Worm (Caenorhabditis elegans): ENCODE measurements around the gene C02G6.3.

C02G6.3 gene

DNA sequence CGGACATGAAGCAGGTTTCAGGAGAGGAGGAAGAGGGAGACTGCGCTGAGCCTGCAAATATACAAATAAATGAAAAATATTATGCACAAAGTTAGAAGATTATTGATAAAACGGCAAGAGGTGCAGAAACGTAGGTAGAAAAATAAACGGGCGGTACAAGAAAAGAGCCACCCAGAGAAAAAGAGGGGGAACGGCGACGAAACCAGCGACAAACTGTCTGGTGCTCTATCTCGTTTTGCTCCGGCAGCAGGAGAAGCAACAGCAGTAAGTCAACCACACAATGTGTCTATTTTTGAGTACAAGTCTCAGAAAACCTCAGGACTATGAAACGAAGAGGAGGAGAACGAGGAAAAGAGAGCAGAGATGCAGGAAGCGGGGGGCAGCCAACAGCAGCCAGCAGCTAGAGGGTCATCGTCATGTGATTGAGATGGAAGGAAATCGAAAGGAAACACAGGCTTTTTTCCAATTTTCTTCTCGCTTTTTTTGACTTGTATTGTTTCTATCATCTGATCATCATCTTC, 34.4 kb upstream of the C02G6.3 start, which contains the start of gene F26F12.3:
F26F12.3 (minus strand) TSS at position 51 of the 521 bp plus-strand sequence.
- TF ChIP-seq W03F9.2 (tag; optimal IDR thresholded peaks at IDR 0.05): peak; percentile 29
- no peak for TF ChIP-seq him-1 (tag; optimal IDR thresholded peaks at IDR 0.05)
- no peak for TF ChIP-seq dao-5 (tag; optimal IDR thresholded peaks at IDR 0.05)

DNA sequence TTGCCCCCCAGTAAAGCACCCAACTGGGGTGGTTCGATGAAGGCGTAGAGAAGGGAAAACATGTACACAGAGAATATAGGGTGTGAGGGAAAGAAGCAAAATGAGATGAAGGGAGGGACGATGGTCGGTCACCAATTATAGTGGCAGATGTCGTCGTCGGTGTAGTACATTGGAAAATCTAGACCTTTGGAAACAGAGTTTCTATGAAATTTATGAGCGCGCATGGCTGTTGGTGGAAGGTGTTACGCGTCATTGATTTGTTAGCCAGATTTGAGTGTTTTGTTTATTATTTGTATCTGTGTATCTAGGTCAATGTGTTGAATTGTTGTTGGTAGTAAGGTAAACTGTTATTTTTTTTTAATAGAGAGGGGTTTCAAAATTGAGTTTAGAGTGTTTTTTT, 33.4 kb upstream of the C02G6.3 start:
- TF ChIP-seq dao-5 (tag; optimal IDR thresholded peaks at IDR 0.05): no peak

DNA sequence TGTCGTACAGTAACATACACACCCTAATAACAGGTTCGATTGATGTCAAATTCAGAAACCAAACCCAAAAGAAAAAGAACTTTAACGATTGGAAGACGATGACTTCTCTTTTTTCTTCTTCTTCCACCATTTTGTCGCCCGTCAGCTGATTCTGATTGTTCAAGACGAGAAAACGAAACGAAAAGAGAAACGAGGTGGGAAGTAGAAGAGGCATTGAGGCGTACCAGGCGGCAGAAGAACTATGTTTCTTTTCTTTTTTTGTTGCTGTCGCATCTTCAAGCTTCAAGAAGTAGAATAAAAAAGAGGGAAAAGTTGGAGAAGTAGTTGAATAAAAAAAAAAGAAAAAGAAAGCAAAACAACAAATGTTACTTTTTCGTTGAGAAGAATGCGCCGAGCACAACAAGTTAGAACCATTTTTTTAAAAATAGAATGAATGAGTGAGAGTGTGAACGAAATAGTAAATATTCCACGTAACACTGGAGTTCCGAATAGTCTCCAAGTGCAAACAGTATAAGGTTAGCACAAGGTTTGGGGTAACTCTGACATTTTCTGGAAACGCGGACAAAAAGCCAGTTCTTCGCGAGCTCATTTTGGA, 32.1 kb upstream of the C02G6.3 start:
- TF ChIP-seq dao-5 (tag; optimal IDR thresholded peaks at IDR 0.05) (no peak), him-1 (tag; optimal IDR thresholded peaks at IDR 0.05) (no peak), W03F9.2 (tag; optimal IDR thresholded peaks at IDR 0.05) (no peak)

DNA sequence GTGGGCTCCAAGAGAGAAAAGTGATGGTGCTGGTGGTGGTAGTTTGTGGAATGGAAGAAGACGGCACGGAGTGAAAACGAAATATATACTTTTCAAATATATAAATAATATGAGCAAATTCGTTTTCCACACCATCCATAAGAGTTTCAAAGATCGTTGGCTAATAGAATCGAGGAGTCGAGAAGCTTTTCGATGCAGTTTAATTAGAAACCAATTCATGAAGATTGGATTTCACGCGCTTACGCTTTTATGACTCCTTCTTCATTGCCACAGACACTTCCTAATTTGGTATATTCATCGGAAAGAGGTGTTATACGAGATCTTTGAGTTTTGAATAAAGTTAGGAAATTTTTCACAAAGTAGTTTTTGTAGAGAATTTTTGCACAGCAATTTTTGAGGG, 29.5 kb upstream of the C02G6.3 start:
- no peak for TF ChIP-seq dao-5 (tag; optimal IDR thresholded peaks at IDR 0.05)
- no peak for TF ChIP-seq him-1 (tag; optimal IDR thresholded peaks at IDR 0.05)
- no peak for TF ChIP-seq W03F9.2 (tag; optimal IDR thresholded peaks at IDR 0.05)

DNA sequence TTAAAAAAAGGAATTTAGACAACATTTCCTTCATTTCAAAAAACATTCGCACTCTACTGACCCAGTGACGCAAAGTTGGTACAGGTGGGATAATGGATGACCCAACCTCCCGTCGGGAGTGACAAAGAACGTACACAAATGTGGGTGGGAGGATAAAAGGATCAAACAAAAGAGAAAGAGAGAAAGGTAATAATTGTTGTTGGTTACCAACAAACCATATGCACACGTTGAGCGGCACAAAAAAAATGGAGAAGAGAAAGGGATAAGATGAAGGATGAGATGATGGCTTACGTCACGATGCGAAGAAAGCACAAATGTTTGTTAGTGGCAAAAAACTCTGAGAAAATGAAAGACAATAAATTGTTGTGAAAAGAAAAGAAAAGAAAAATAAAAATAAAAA, 28.5 kb upstream of the C02G6.3 start:
- TF ChIP-seq him-1 (tag; optimal IDR thresholded peaks at IDR 0.05) (no peak), dao-5 (tag; optimal IDR thresholded peaks at IDR 0.05) (no peak), W03F9.2 (tag; optimal IDR thresholded peaks at IDR 0.05) (no peak)

DNA sequence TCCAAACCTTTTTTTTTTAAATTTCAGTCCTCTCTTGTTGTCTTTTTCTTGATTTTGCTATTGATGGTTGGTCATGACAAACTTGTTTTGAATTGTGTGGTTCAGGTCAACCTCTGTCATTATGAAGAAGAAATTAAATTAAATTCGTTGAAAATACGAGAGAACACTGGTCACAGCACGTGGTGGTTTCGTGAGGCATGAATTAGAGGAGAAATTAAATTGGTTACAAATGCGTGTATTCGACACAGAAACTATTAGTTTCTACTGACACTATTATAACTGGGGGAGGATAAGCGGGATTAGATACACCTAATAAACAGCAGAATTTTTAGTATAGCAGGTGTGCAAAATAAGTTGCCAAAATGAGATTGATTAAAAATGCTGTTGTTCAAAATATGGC, 28.1 kb upstream of the C02G6.3 start:
- TF ChIP-seq him-1 (tag; optimal IDR thresholded peaks at IDR 0.05) (no peak), W03F9.2 (tag; optimal IDR thresholded peaks at IDR 0.05) (no peak), dao-5 (tag; optimal IDR thresholded peaks at IDR 0.05) (no peak)

DNA sequence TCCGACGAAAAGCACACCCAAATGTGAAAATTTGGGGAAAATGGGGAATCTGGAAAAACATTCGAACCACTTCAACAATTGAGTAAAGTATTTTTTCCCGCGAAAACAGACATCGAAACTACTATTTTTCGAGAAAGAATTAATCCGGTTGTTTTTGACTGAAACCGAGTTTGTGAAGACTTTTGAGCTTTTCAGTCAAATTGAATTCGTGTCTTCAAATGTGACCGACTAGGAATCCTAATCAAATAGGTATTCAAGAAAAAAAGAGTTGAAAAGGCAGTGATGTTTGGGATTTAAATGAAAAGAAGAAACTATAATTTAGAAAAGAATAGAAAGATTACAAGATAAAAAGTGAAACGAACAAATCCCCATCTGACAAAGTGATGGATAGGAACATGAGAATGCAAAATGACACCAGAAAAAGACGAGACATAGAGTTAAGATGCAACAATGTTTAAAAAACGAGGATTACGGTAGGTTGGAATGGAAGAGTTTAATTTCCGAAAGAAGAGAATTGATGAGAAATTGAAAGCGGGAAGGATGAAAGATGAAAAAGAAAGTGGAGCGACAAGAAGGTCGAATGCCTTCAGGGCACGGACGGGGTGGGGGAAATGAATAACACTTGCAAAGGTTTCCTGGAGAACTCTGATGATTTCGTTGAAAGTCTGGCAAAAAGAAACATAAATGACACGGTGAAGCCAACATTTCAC, 17.5 kb upstream of the C02G6.3 start, which contains the start of gene F26F12.8:
F26F12.8 (minus strand) TSS at position 51 of the 710 bp plus-strand sequence.
- TF ChIP-seq dao-5 (tag; optimal IDR thresholded peaks at IDR 0.05): no peak
- no peak for TF ChIP-seq W03F9.2 (tag; optimal IDR thresholded peaks at IDR 0.05)
- no peak for TF ChIP-seq him-1 (tag; optimal IDR thresholded peaks at IDR 0.05)

DNA sequence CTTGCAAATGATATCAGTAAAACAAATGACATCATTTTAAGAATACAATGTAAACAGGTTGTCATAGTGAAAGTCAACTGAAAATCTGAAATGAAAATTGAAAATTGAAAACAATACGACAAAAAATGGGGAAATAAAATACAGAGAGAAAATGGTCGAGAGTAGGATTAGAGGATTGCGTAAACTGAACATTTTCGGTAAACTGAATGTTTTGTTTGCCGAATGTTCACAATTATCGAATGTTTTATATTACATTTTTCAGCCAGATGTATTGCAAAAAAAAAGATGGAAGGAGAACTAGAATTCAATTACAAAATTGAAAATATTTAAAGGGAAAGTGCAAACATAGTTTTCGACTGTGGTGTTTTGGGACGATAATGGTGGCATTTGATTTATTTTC, 15.1 kb upstream of the C02G6.3 start, which contains the start of gene F26F12.5:
F26F12.5 (minus strand) TSS at position 101 of the 400 bp plus-strand sequence.
- no peak for TF ChIP-seq him-1 (tag; optimal IDR thresholded peaks at IDR 0.05)
- no peak for TF ChIP-seq W03F9.2 (tag; optimal IDR thresholded peaks at IDR 0.05)
- no peak for TF ChIP-seq dao-5 (tag; optimal IDR thresholded peaks at IDR 0.05)

DNA sequence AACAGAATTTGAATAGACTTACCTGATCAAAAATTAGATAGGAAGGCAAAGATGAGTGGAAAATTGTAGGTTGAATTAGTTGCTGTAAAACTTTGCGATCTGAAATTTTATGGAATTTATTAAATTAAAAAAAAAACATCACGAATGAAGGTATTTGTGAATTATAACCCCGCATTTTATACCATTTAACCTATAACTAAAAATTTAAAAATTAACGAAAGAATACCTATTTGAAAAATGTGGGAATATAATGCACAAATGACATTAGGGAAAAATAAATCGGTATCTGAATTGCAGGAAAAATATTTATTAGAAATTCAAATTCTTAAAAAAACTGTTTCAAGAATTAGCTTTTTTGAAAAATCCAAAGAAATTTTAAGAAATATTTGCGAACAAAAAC, 10.9 kb upstream of the C02G6.3 start, which contains the start of gene F26F12.4:
F26F12.4 (minus strand) TSS at position 101 of the 400 bp plus-strand sequence.
- TF ChIP-seq him-1 (tag; optimal IDR thresholded peaks at IDR 0.05) (no peak), dao-5 (tag; optimal IDR thresholded peaks at IDR 0.05) (no peak), W03F9.2 (tag; optimal IDR thresholded peaks at IDR 0.05) (no peak)

DNA sequence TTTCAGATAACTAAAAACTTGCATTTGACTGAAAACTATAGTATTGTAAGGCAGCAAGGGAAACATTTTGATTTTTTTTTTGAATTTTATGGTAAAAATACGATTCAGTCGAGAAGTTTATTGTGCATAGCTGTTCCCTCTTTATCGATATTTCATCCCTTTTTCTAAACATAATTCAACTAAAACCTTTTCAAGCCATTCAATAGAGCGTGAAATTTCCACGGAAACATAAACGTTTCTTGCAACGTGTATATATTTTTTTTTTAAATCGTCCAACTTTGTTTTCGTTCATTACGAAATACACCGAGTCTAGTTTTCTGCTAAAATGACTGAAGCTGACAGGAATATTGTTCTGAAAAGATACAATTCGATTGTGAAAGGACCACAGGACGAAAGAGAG, 8.4 kb upstream of the C02G6.3 start, which contains the start of gene C02G6.2:
C02G6.2 (plus strand) TSS at position 301 of the 400 bp plus-strand sequence.
- TF ChIP-seq W03F9.2 (tag; optimal IDR thresholded peaks at IDR 0.05): no peak
- TF ChIP-seq him-1 (tag; optimal IDR thresholded peaks at IDR 0.05): no peak
- TF ChIP-seq dao-5 (tag; optimal IDR thresholded peaks at IDR 0.05): no peak

DNA sequence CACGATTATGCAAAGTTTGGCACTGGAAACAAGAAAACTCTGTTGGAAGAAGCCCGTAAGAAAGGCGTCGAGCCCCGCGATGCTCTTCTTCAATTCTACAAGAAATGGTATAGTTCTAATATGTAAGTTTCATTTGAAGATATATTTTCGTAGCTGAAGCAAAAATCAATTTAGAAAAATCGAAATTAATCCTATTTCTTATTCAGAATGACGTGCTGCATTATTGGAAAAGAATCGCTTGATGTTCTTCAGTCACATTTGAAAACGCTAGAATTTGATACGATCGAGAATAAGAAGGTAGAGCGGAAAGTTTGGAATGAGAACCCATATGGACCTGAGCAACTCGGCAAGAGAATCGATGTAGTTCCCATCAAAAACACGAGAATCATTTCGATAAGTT, 3.2 kb upstream of the C02G6.3 start:
- no peak for TF ChIP-seq him-1 (tag; optimal IDR thresholded peaks at IDR 0.05)
- TF ChIP-seq W03F9.2 (tag; optimal IDR thresholded peaks at IDR 0.05): no peak
- no peak for TF ChIP-seq dao-5 (tag; optimal IDR thresholded peaks at IDR 0.05)

DNA sequence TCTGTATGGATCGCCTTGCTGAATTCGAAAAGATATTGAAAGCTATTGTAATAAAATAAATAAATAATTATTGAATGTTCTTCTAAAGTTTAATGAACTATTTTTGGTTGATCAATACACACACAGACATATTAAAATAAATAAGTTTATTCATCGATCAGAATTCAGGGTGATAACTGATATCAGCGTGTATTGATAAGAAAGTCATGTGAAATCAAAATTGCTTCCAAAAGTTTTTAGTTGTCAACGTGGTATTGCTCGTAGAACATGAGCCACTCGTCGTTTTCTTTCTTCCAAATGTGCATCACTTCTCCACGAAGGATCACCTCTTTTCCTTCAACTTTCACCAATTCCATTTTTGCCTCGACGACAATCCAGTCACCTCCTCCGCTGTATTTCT, 2.3 kb downstream of the C02G6.3 start:
- no peak for TF ChIP-seq him-1 (tag; optimal IDR thresholded peaks at IDR 0.05)
- no peak for TF ChIP-seq dao-5 (tag; optimal IDR thresholded peaks at IDR 0.05)
- no peak for TF ChIP-seq W03F9.2 (tag; optimal IDR thresholded peaks at IDR 0.05)

DNA sequence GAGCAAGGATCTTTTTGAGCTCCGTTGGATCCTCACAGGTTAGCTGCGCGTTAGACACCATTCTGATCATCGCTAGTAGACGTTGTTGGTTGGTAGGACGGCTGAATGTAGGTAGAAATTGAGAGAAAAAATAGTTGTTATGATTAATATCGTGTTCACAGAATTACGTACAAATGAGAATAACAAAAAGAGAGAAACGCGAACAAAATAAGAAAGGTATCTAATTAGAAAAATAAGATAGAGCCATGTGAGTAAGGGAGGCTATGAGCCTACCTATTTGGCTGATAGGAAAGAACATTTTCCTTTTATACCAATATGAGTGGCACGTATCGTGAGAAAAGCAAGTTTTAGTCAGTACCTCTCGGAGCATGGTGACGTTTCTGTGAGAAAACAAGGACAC, 3.6 kb downstream of the C02G6.3 start, which contains the start of gene C04E6.8:
C04E6.8 (minus strand) TSS at position 101 of the 400 bp plus-strand sequence.
- TF ChIP-seq dao-5 (tag; optimal IDR thresholded peaks at IDR 0.05) (no peak), W03F9.2 (tag; optimal IDR thresholded peaks at IDR 0.05) (no peak), him-1 (tag; optimal IDR thresholded peaks at IDR 0.05) (no peak)

DNA sequence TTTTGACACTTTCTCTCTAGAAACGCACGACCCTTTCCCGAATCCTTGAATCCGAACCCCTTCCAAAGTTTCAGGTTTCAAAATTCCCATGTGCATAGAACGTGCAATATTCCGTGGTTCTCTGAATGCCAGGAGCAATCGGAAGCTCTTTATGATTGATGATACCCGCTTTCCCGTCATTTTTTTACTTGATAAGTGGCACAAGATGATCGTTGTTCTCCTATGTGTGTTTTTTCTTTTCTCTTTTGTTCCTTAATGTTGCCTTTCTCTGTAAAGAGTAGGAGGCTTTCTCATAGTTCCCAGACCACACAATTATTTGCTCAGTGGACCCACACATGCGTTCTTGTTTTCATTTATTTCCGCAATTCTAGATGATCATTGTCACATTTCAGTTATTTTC, 8.7 kb downstream of the C02G6.3 start:
- TF ChIP-seq dao-5 (tag; optimal IDR thresholded peaks at IDR 0.05) (no peak), him-1 (tag; optimal IDR thresholded peaks at IDR 0.05) (no peak), W03F9.2 (tag; optimal IDR thresholded peaks at IDR 0.05) (no peak)
